Worm (Caenorhabditis elegans): ENCODE measurements around the gene C17C3.3.

The C17C3.3 gene

DNA sequence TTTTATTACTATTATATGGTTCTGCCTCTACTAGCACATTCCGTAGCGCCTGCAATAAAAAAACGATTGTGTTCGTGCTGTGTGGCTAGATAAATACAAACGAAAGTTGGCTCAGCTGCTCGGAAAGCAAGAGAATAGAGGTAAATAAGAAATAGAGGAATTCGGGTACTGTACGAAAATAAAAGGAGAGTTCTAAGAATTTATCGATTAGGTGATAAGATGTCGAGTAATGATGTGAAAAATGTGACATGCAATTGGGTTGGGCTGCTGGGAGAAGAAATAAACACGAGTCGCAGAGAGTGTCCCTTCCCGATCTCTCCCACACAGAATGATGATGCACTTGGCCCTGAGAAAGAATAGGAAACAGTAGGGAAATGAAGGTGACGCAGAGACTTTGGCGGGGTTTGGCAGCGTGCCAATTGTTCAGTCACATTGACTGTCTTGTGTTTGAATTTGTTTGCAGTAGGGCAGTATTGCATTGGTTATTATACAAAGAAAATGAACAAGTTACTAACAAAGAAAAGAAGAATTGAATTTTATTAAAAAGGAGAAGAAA lies 31.9 kb downstream of the C17C3.3 start, which contains the start of gene cdc-14:
cdc-14 (minus strand) TSS at position 51 of the 556 bp plus-strand sequence.
- TF ChIP-seq T23F11.4 (GFP tag; optimal IDR thresholded peaks at IDR 0.05) (no peak), unc-55 (GFP tag; optimal IDR thresholded peaks at IDR 0.05) (peak; percentile 64), ceh-34 (tag; optimal IDR thresholded peaks at IDR 0.05) (peak; percentile 69), unc-42 (tag; optimal IDR thresholded peaks at IDR 0.05) (peak; percentile 59), hlh-30 (tag; optimal IDR thresholded peaks at IDR 0.05; ENCODE audit: insufficient read depth) (peak; percentile 95), sox-2 (GFP tag; IDR thresholded peaks at IDR 0.05) (peak; percentile 18; the same call in 1 of the 2 replicates), hlh-8 (tag; optimal IDR thresholded peaks at IDR 0.05) (peak; percentile 13), rnt-1 (tag; optimal IDR thresholded peaks at IDR 0.05) (peak; percentile 37), nfya-1 (tag; optimal IDR thresholded peaks at IDR 0.05) (peak; percentile 72), dve-1 (tag; optimal IDR thresholded peaks at IDR 0.05) (no peak), ahr-1 (tag; optimal IDR thresholded peaks at IDR 0.05) (no peak), tbx-2 (tag; optimal IDR thresholded peaks at IDR 0.05) (peak; percentile 76), ceh-45 (GFP tag; IDR thresholded peaks at IDR 0.05) (0 out of 2 replicates have a peak, but pooled peaks have one; percentile 24), ceh-31 (tag; optimal IDR thresholded peaks at IDR 0.05) (peak; percentile 65), ceh-30 (tag; optimal IDR thresholded peaks at IDR 0.05) (no peak), hlh-6 (tag; optimal IDR thresholded peaks at IDR 0.05) (peak; percentile 38), eyg-1 (tag; optimal IDR thresholded peaks at IDR 0.05) (no peak), elt-2 (tag; optimal IDR thresholded peaks at IDR 0.05) (peak; percentile 57), sdc-2 (tag; optimal IDR thresholded peaks at IDR 0.05) (peak; percentile 33), madf-2 (tag; optimal IDR thresholded peaks at IDR 0.05) (no peak), ref-2 (tag; optimal IDR thresholded peaks at IDR 0.05) (peak; percentile 56), unc-86 (tag; optimal IDR thresholded peaks at IDR 0.05) (no peak), syd-9 (tag; optimal IDR thresholded peaks at IDR 0.05) (no peak), pag-3 (tag; optimal IDR thresholded peaks at IDR 0.05; ENCODE audit: borderline replicate concordance) (no peak), ceh-18 (tag; optimal IDR thresholded peaks at IDR 0.05) (peak; percentile 81)

DNA sequence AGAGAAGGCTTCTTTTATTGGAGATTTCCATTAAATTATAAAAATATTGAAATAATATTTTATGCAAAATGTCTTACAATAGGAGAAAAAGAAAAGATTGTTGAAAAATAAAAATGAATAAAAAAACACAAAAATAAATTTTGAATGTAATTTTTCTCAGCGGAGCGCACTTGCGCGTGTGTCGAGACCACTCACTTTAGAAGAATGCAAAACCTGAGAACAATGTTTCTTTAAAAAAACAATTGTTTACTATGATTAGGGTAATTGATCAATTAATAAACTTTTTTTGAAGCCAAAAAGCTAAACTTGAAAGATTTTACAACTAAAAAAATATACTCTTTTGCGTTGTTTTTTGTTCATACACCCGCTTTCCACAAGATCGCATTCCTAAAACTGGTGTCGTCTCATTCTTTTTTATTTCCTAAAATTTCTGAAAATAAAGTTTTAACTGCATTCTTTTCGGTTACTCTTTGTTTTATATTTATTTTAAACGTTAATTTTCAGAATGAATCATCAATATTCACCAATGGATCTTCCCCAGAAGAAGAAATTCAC lies 32.8 kb downstream of the C17C3.3 start, which contains the start of gene ttc-4:
ttc-4 (plus strand) TSS at position 505 of the 555 bp plus-strand sequence.
- TF ChIP-seq hlh-15 (tag; optimal IDR thresholded peaks at IDR 0.05), result no peak
- no peak for TF ChIP-seq T23F11.4 (GFP tag; optimal IDR thresholded peaks at IDR 0.05)
- TF ChIP-seq che-1 (tag; optimal IDR thresholded peaks at IDR 0.05), result no peak
- TF ChIP-seq sox-4 (tag; optimal IDR thresholded peaks at IDR 0.05), result no peak
- peak; percentile 71 for TF ChIP-seq C08G9.2 (tag; optimal IDR thresholded peaks at IDR 0.05)
- no peak for TF ChIP-seq pha-2 (tag; optimal IDR thresholded peaks at IDR 0.05)
- TF ChIP-seq zip-5 (tag; optimal IDR thresholded peaks at IDR 0.05), result peak; percentile 71
- peak; percentile 27 for TF ChIP-seq lim-6 (tag; optimal IDR thresholded peaks at IDR 0.05)
- TF ChIP-seq tbx-2 (tag; optimal IDR thresholded peaks at IDR 0.05), result peak; percentile 80
- no peak for TF ChIP-seq dve-1 (tag; optimal IDR thresholded peaks at IDR 0.05)
- TF ChIP-seq C38D4.7 (GFP tag; optimal IDR thresholded peaks at IDR 0.05), result no peak
- TF ChIP-seq K02D7.2 (tag; optimal IDR thresholded peaks at IDR 0.05), result no peak
- TF ChIP-seq mec-3 (tag; optimal IDR thresholded peaks at IDR 0.05; ENCODE audit: borderline replicate concordance), result no peak
- TF ChIP-seq elt-2 (tag; optimal IDR thresholded peaks at IDR 0.05), result peak; percentile 90
- TF ChIP-seq fkh-6 (tag; optimal IDR thresholded peaks at IDR 0.05), result no peak
- no peak for TF ChIP-seq pax-1 (tag; optimal IDR thresholded peaks at IDR 0.05)
- TF ChIP-seq unc-42 (tag; optimal IDR thresholded peaks at IDR 0.05), result peak; percentile 64
- TF ChIP-seq pat-9 (tag; optimal IDR thresholded peaks at IDR 0.05), result no peak
- no peak for TF ChIP-seq ceh-24 (tag; optimal IDR thresholded peaks at IDR 0.05)
- peak; percentile 22 for TF ChIP-seq ahr-1 (tag; optimal IDR thresholded peaks at IDR 0.05)
- peak; percentile 45 for TF ChIP-seq ceh-34 (tag; optimal IDR thresholded peaks at IDR 0.05)
- no peak for TF ChIP-seq ceh-45 (GFP tag; IDR thresholded peaks at IDR 0.05)
- no peak for TF ChIP-seq Y22D7AL.16 (tag; optimal IDR thresholded peaks at IDR 0.05)
- peak; percentile 29 for TF ChIP-seq unc-86 (tag; optimal IDR thresholded peaks at IDR 0.05)
- TF ChIP-seq ceh-18 (tag; optimal IDR thresholded peaks at IDR 0.05), result no peak
- TF ChIP-seq ama-1 (optimal IDR thresholded peaks at IDR 0.05), result no peak
- TF ChIP-seq nfya-1 (tag; optimal IDR thresholded peaks at IDR 0.05), result no peak
- TF ChIP-seq ceh-9 (tag; optimal IDR thresholded peaks at IDR 0.05), result no peak
- no peak for TF ChIP-seq ztf-16 (tag; optimal IDR thresholded peaks at IDR 0.05)
- TF ChIP-seq hlh-6 (tag; optimal IDR thresholded peaks at IDR 0.05), result no peak
- no peak for TF ChIP-seq eyg-1 (tag; optimal IDR thresholded peaks at IDR 0.05)
- TF ChIP-seq ceh-14 (tag; optimal IDR thresholded peaks at IDR 0.05), result peak; percentile 52
- no peak for TF ChIP-seq pag-3 (tag; optimal IDR thresholded peaks at IDR 0.05; ENCODE audit: borderline replicate concordance)
- peak; percentile 90 for TF ChIP-seq ceh-31 (tag; optimal IDR thresholded peaks at IDR 0.05)
- TF ChIP-seq nhr-11 (tag; optimal IDR thresholded peaks at IDR 0.05), result no peak
- TF ChIP-seq pros-1 (tag; optimal IDR thresholded peaks at IDR 0.05), result no peak
- TF ChIP-seq pha-4 (tag; optimal IDR thresholded peaks at IDR 0.05), result no peak
- no peak for TF ChIP-seq nhr-232 (tag; optimal IDR thresholded peaks at IDR 0.05)

Measured in whole organism, late embryonic.